Worm (Caenorhabditis elegans) whole organism, L2 larva: ENCODE results near the gene T12G3.4.
A peak's percentile ranks its signal among the peaks of the same experiment; 100 is the strongest.

Experiments
- F13H6.1 ChIP-seq: sonication (generic microtip); optimal IDR thresholded peaks from 2 replicates; lab custom pipeline; 2016; ENCODE audit warnings: missing genetic modification characterization, missing compliant biosample characterization
- ZK546.5 ChIP-seq: sonication (generic microtip); optimal IDR thresholded peaks from 2 replicates; lab custom pipeline; 2017; ENCODE audit warnings: missing biosample characterization, missing genetic modification characterization
- egl-27 ChIP-seq: sonication (generic microtip); optimal IDR thresholded peaks from 3 replicates; lab custom pipeline; 2017; ENCODE audit warnings: missing biosample characterization, missing genetic modification reagents, missing genetic modification characterization
- fos-1 ChIP-seq: fragments of 150-350 bp; optimal IDR thresholded peaks from 2 replicates; lab custom pipeline; 2014; ENCODE audit warnings: missing biosample characterization, missing genetic modification characterization
- nhr-237 ChIP-seq: fragments of 150-350 bp; optimal IDR thresholded peaks from 2 replicates; lab custom pipeline; 2014; ENCODE audit warnings: missing biosample characterization, missing genetic modification characterization
- nhr-25 ChIP-seq: fragments of 150-350 bp; sonication (generic microtip); optimal IDR thresholded peaks from 3 replicates; lab custom pipeline; 2014; ENCODE audit warnings: missing biosample characterization, missing genetic modification characterization
- unc-62 ChIP-seq: fragments of 150-350 bp; optimal IDR thresholded peaks from 2 replicates; lab custom pipeline; 2014; ENCODE audit warnings: missing biosample characterization, missing genetic modification reagents, missing genetic modification characterization

ce11 chrIV:12021360-12021759 is 26.7 kb upstream of the T12G3.4 start:
- TF ChIP-seq nhr-237 (tag; lab: Kevin White, UChicago) (no peak), egl-27 (tag; lab: Kevin White, UChicago) (no peak), F13H6.1 (tag; lab: Kevin White, UChicago) (no peak), unc-62 (GFP tag; lab: Kevin White, UChicago) (no peak), fos-1 (tag; lab: Kevin White, UChicago) (peak; percentile 12), nhr-25 (tag; lab: Kevin White, UChicago) (peak; percentile 80), ZK546.5 (tag; lab: Kevin White, UChicago) (no peak)
